Fruit fly (Drosophila melanogaster): ENCODE measurements around the gene CG9109.

CG9109 gene

DNA sequence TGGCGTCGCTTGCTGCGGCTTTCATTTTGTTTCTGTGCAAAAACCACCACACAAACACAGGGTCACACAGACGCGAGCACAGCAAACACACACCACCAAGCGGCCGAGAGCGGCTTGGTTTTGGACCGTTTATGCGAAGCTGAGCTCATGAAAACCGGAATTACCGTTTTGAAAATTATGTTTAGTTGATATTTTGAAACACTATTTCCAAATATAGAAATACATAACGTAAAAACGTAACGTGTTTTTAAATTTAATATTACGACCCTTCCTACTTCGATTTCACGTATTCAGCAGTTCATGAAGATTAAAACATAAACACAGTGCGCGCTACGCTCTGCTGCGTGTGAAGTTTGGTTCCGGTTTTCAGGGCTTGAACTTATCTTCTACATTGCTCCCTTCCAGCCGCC lies 17.0 kb upstream of the CG9109 start:
- TF ChIP-seq CG3032 (tag; optimal IDR thresholded peaks at IDR 0.05) (peak; percentile 93), OdsH (GFP tag; optimal IDR thresholded peaks at IDR 0.05) (peak; percentile 95), CG9139 (GFP tag; optimal IDR thresholded peaks at IDR 0.05) (peak; percentile 94), esn (GFP tag; optimal IDR thresholded peaks at IDR 0.05) (peak; percentile 98), Sox15 (GFP tag; optimal IDR thresholded peaks at IDR 0.05) (peak; percentile 82), CG6276 (GFP tag; optimal IDR thresholded peaks at IDR 0.05) (peak; percentile 95), CG6163 (GFP tag; IDR thresholded peaks at IDR 0.05) (peak; percentile 98), Hr4 (GFP tag; optimal IDR thresholded peaks at IDR 0.05) (peak; percentile 97), CG7368 (GFP tag; optimal IDR thresholded peaks at IDR 0.05) (peak; percentile 93), pdm3 (GFP tag; optimal IDR thresholded peaks at IDR 0.05) (peak; percentile 96), CG6808 (GFP tag; optimal IDR thresholded peaks at IDR 0.05) (peak; percentile 93), Met (GFP tag; optimal IDR thresholded peaks at IDR 0.05) (peak; percentile 96), Smox (GFP tag; optimal IDR thresholded peaks at IDR 0.05) (peak; percentile 96), Hr39 (GFP tag; optimal IDR thresholded peaks at IDR 0.05) (peak; percentile 93), svp (GFP tag) (peak; percentile 98), CG8319 (GFP tag; optimal IDR thresholded peaks at IDR 0.05) (peak; percentile 88), CG10631 (GFP tag; optimal IDR thresholded peaks at IDR 0.05) (peak; percentile 91), CG11294 (GFP tag; IDR thresholded peaks at IDR 0.05) (peak; percentile 91), Sox102F (GFP tag; optimal IDR thresholded peaks at IDR 0.05) (peak; percentile 97), cyc (GFP tag; optimal IDR thresholded peaks at IDR 0.05) (peak; percentile 93), CG32006 (GFP tag; optimal IDR thresholded peaks at IDR 0.05) (peak; percentile 97), topi (GFP tag; optimal IDR thresholded peaks at IDR 0.05) (peak; percentile 98), CG4318 (GFP tag; optimal IDR thresholded peaks at IDR 0.05) (no peak), net (GFP tag; optimal IDR thresholded peaks at IDR 0.05) (peak; percentile 98), Eip75B (GFP tag; optimal IDR thresholded peaks at IDR 0.05) (peak; percentile 97), lz (GFP tag; optimal IDR thresholded peaks at IDR 0.05) (peak; percentile 97), Gug (GFP tag; IDR thresholded peaks at IDR 0.05) (peak; percentile 89), spab (GFP tag; optimal IDR thresholded peaks at IDR 0.05) (peak; percentile 90), CG1621 (tag; optimal IDR thresholded peaks at IDR 0.05) (peak; percentile 94), dsx (GFP tag; optimal IDR thresholded peaks at IDR 0.05; ENCODE audit: poor library complexity, severe bottlenecking) (peak; percentile 94), CG8119 (GFP tag; IDR thresholded peaks at IDR 0.05) (peak; percentile 98), Lpt (GFP tag; optimal IDR thresholded peaks at IDR 0.05) (peak; percentile 92), CG8632 (GFP tag; optimal IDR thresholded peaks at IDR 0.05) (peak; percentile 94), CG11902 (GFP tag; optimal IDR thresholded peaks at IDR 0.05) (peak; percentile 79), fd85E (GFP tag; optimal IDR thresholded peaks at IDR 0.05) (peak; percentile 86), eg (GFP tag; IDR thresholded peaks at IDR 0.05) (peak; percentile 97), ss (GFP tag; optimal IDR thresholded peaks at IDR 0.05) (peak; percentile 96), Eip93F (GFP tag; optimal IDR thresholded peaks at IDR 0.05) (peak; percentile 94), salr (GFP tag; optimal IDR thresholded peaks at IDR 0.05) (peak; percentile 90), Blimp-1 (GFP tag; optimal IDR thresholded peaks at IDR 0.05) (peak; percentile 81), CG31627 (GFP tag; optimal IDR thresholded peaks at IDR 0.05) (peak; percentile 94), Hr38 (GFP tag; optimal IDR thresholded peaks at IDR 0.05) (no peak), CG16779 (tag; optimal IDR thresholded peaks at IDR 0.05) (peak; percentile 94), CG34406 (GFP tag; optimal IDR thresholded peaks at IDR 0.05) (peak; percentile 96), CG10669 (GFP tag; optimal IDR thresholded peaks at IDR 0.05) (peak; percentile 89), Ets21C (GFP tag; optimal IDR thresholded peaks at IDR 0.05) (peak; percentile 88), vri (GFP tag; optimal IDR thresholded peaks at IDR 0.05) (peak; percentile 96), fkh (GFP tag; optimal IDR thresholded peaks at IDR 0.05) (no peak), CG15336 (GFP tag; IDR thresholded peaks at IDR 0.05) (peak; percentile 99), CG3919 (GFP tag; optimal IDR thresholded peaks at IDR 0.05) (peak; percentile 97), Sox14 (GFP tag; optimal IDR thresholded peaks at IDR 0.05) (peak; percentile 96), acj6 (GFP tag; optimal IDR thresholded peaks at IDR 0.05) (peak; percentile 94)

All from whole organism, prepupa.